Fruit fly (Drosophila melanogaster): ENCODE results near the gene CG14933.
A peak's percentile ranks its signal among the peaks of the same experiment; 100 is the strongest.

The CG14933 gene

dm6 chr2L:11813665-11814087, 29.0 kb upstream of the CG14933 start, which contains the start of gene CycY (continued):
- no peak for TF ChIP-seq exex (tag; optimal IDR thresholded peaks at IDR 0.05)
- no peak for TF ChIP-seq Asciz (GFP tag; optimal IDR thresholded peaks at IDR 0.05)
- TF ChIP-seq nerfin-1 (tag; optimal IDR thresholded peaks at IDR 0.05), result peak; percentile 27
- no peak for TF ChIP-seq CG9215 (GFP tag; IDR thresholded peaks at IDR 0.05)
- TF ChIP-seq crc (GFP tag; optimal IDR thresholded peaks at IDR 0.05), result no peak
- TF ChIP-seq Tbp (GFP tag; optimal IDR thresholded peaks at IDR 0.05), result no peak
- peak; percentile 34 for TF ChIP-seq Xbp1 (GFP tag; optimal IDR thresholded peaks at IDR 0.05)
- 0 out of 2 replicates have a peak, but pooled peaks have one; percentile 9 for TF ChIP-seq ssp (GFP tag; IDR thresholded peaks at IDR 0.05)
- TF ChIP-seq CG10267 (tag; optimal IDR thresholded peaks at IDR 0.05), result peak; percentile 73
- no peak for TF ChIP-seq CG8089 (GFP tag; optimal IDR thresholded peaks at IDR 0.05)
- no peak for TF ChIP-seq Drgx (GFP tag; IDR thresholded peaks at IDR 0.05)
- TF ChIP-seq Bgb (GFP tag; IDR thresholded peaks at IDR 0.05; ENCODE audit: partially characterized antibody), result peak; percentile 68
- TF ChIP-seq dmrt99B (tag; optimal IDR thresholded peaks at IDR 0.05), result no peak
- no peak for TF ChIP-seq Elba2 (GFP tag; optimal IDR thresholded peaks at IDR 0.05)
- TF ChIP-seq Sry-δ (GFP tag; optimal IDR thresholded peaks at IDR 0.05), result peak; percentile 59
- peak; percentile 67 for TF ChIP-seq CG2712 (tag; optimal IDR thresholded peaks at IDR 0.05)
- peak; percentile 36 for TF ChIP-seq CG18262 (tag; optimal IDR thresholded peaks at IDR 0.05)
- TF ChIP-seq fd3F (GFP tag; optimal IDR thresholded peaks at IDR 0.05), result no peak
- no peak for TF ChIP-seq NfI (GFP tag; optimal IDR thresholded peaks at IDR 0.05)
- TF ChIP-seq Dad (GFP tag; optimal IDR thresholded peaks at IDR 0.05), result no peak
- peak; percentile 19 for TF ChIP-seq Blimp-1 (GFP tag; optimal IDR thresholded peaks at IDR 0.05)
- no peak for TF ChIP-seq MESR4 (GFP tag; optimal IDR thresholded peaks at IDR 0.05)
- TF ChIP-seq CG17186 (GFP tag; optimal IDR thresholded peaks at IDR 0.05), result peak; percentile 27
- TF ChIP-seq CG2129 (GFP tag; IDR thresholded peaks at IDR 0.05; ENCODE audit: partially characterized antibody), result peak; percentile 67
- TF ChIP-seq wor (GFP tag; IDR thresholded peaks at IDR 0.05), result no peak
- TF ChIP-seq CG15011 (GFP tag; optimal IDR thresholded peaks at IDR 0.05), result no peak
- peak; percentile 65 for TF ChIP-seq knrl (GFP tag; IDR thresholded peaks at IDR 0.05; ENCODE audit: partially characterized antibody)
- TF ChIP-seq CG6791 (GFP tag; IDR thresholded peaks at IDR 0.05; ENCODE audit: partially characterized antibody), result 0 out of 3 replicates have a peak, but pooled peaks have one; percentile 39
- TF ChIP-seq CG8765 (GFP tag; IDR thresholded peaks at IDR 0.05), result no peak
- TF ChIP-seq CG3163 (GFP tag; optimal IDR thresholded peaks at IDR 0.05), result no peak
- peak; percentile 38; the same call in 1 of the 2 replicates for TF ChIP-seq CG31441 (GFP tag; IDR thresholded peaks at IDR 0.05)
- TF ChIP-seq Xrp1 (GFP tag; IDR thresholded peaks at IDR 0.05), result 0 out of 2 replicates have a peak, but pooled peaks have one; percentile 5
- TF ChIP-seq unpg (GFP tag; optimal IDR thresholded peaks at IDR 0.05), result peak; percentile 8
- TF ChIP-seq CG12104 (GFP tag; optimal IDR thresholded peaks at IDR 0.05), result no peak
- TF ChIP-seq H2.0 (GFP tag; IDR thresholded peaks at IDR 0.05), result no peak
- TF ChIP-seq nmo (GFP tag; optimal IDR thresholded peaks at IDR 0.05), result peak; percentile 62
- peak; percentile 40 for TF ChIP-seq YL-1 (GFP tag; optimal IDR thresholded peaks at IDR 0.05)
- TF ChIP-seq CG34224 (GFP tag; IDR thresholded peaks at IDR 0.05; ENCODE audit: partially characterized antibody), result peak; percentile 74; the same call in 2 of the 3 replicates
- TF ChIP-seq tll (GFP tag; optimal IDR thresholded peaks at IDR 0.05), result no peak
- TF ChIP-seq CG7963 (GFP tag; IDR thresholded peaks at IDR 0.05; ENCODE audit: partially characterized antibody), result 0 out of 3 replicates have a peak, but pooled peaks have one; percentile 21
- TF ChIP-seq chm (GFP tag; IDR thresholded peaks at IDR 0.05), result no peak
- TF ChIP-seq Ravus (GFP tag; IDR thresholded peaks at IDR 0.05), result no peak
- no peak for TF ChIP-seq Side (GFP tag; optimal IDR thresholded peaks at IDR 0.05)
- peak; percentile 86 for TF ChIP-seq stwl (tag; optimal IDR thresholded peaks at IDR 0.05)
- peak; percentile 71 for TF ChIP-seq unc-4 (GFP tag; IDR thresholded peaks at IDR 0.05; ENCODE audit: partially characterized antibody)
- no peak for TF ChIP-seq Camta (GFP tag; optimal IDR thresholded peaks at IDR 0.05)
- TF ChIP-seq gfzf (GFP tag; optimal IDR thresholded peaks at IDR 0.05), result peak; percentile 81
- TF ChIP-seq sens-2 (GFP tag; IDR thresholded peaks at IDR 0.05), result no peak
- peak; percentile 17 for TF ChIP-seq CG2120 (GFP tag; optimal IDR thresholded peaks at IDR 0.05)
- no peak for TF ChIP-seq sd (tag; optimal IDR thresholded peaks at IDR 0.05)
